Fruit fly (Drosophila melanogaster): Measurements from ENCODE around the gene CG8833.
A peak's percentile ranks its signal among the peaks of the same experiment; 100 is the strongest.

Gene CG8833

DNA sequence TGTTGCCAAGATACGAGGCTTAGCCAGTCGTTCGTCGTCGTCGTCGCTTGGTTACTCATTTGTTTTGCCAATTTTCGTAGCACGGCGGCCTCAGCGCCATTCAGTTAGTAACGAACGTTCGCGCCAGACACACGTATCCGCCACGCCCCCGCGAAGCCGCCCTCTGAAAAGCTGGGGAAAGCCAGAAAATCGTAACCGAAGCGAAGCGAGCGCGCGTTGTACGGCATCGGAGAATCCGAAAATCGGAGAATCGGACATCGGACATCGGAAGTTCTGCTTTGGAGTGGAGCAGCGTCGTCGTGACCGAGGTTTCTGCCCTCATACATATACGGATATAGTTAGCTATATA, 10.3 kb upstream of the CG8833 start, which contains the start of gene CG32137 (continued):
- TF ChIP-seq ro (GFP tag; IDR thresholded peaks at IDR 0.05) (no peak), Hand (GFP tag; optimal IDR thresholded peaks at IDR 0.05) (no peak), trh (GFP tag; optimal IDR thresholded peaks at IDR 0.05) (no peak), CG6791 (GFP tag; IDR thresholded peaks at IDR 0.05; ENCODE audit: partially characterized antibody) (0 out of 3 replicates have a peak, but pooled peaks have one; percentile 47), D (optimal IDR thresholded peaks at IDR 0.05) (no peak), D (GFP tag; optimal IDR thresholded peaks at IDR 0.05) (no peak), sens-2 (GFP tag; IDR thresholded peaks at IDR 0.05) (no peak), CG8944 (GFP tag; optimal IDR thresholded peaks at IDR 0.05) (no peak), CG9215 (GFP tag; IDR thresholded peaks at IDR 0.05) (no peak), jumu (GFP tag; optimal IDR thresholded peaks at IDR 0.05) (no peak), CG5245 (GFP tag; optimal IDR thresholded peaks at IDR 0.05) (no peak), CG12071 (GFP tag; optimal IDR thresholded peaks at IDR 0.05) (no peak), CG8765 (GFP tag; IDR thresholded peaks at IDR 0.05) (no peak), Rx (GFP tag; IDR thresholded peaks at IDR 0.05) (no peak), bcd (GFP tag; optimal IDR thresholded peaks at IDR 0.05) (no peak), CG1233 (GFP tag; optimal IDR thresholded peaks at IDR 0.05) (no peak), knrl (GFP tag; IDR thresholded peaks at IDR 0.05; ENCODE audit: partially characterized antibody) (no peak), sc (optimal IDR thresholded peaks at IDR 0.05) (no peak), sc (GFP tag; optimal IDR thresholded peaks at IDR 0.05) (no peak), lilli (GFP tag; optimal IDR thresholded peaks at IDR 0.05) (no peak), ems (GFP tag; optimal IDR thresholded peaks at IDR 0.05) (no peak), Jarid2 (GFP tag; optimal IDR thresholded peaks at IDR 0.05) (peak; percentile 97), emc (GFP tag; optimal IDR thresholded peaks at IDR 0.05) (no peak), ken (GFP tag; IDR thresholded peaks at IDR 0.05) (no peak), CTCF (GFP tag; optimal IDR thresholded peaks at IDR 0.05) (no peak), Dfd (GFP tag; optimal IDR thresholded peaks at IDR 0.05) (no peak), CG12942 (GFP tag; optimal IDR thresholded peaks at IDR 0.05) (no peak), CG9609 (GFP tag; optimal IDR thresholded peaks at IDR 0.05) (no peak), Deaf1 (tag; optimal IDR thresholded peaks at IDR 0.05) (peak; percentile 99), vnd (GFP tag; IDR thresholded peaks at IDR 0.05; ENCODE audit: partially characterized antibody) (no peak), fd96Cb (tag; optimal IDR thresholded peaks at IDR 0.05) (no peak), Hey (tag; optimal IDR thresholded peaks at IDR 0.05) (no peak), gfzf (GFP tag; optimal IDR thresholded peaks at IDR 0.05) (no peak), ato (GFP tag; IDR thresholded peaks at IDR 0.05; ENCODE audit: partially characterized antibody) (peak; percentile 42; the same call in 1 of the 2 replicates), stwl (tag; optimal IDR thresholded peaks at IDR 0.05) (no peak), Dll (GFP tag; IDR thresholded peaks at IDR 0.05; ENCODE audit: partially characterized antibody) (no peak), BEAF-32 (GFP tag; optimal IDR thresholded peaks at IDR 0.05) (no peak), ara (GFP tag; IDR thresholded peaks at IDR 0.05) (no peak), B-H1 (GFP tag; IDR thresholded peaks at IDR 0.05) (no peak), sug (tag; optimal IDR thresholded peaks at IDR 0.05) (no peak), pnt (GFP tag; optimal IDR thresholded peaks at IDR 0.05) (no peak), CG12219 (GFP tag; optimal IDR thresholded peaks at IDR 0.05) (no peak), sim (GFP tag; IDR thresholded peaks at IDR 0.05) (no peak), en (GFP tag; optimal IDR thresholded peaks at IDR 0.05) (no peak), chm (GFP tag; IDR thresholded peaks at IDR 0.05) (peak; percentile 36; the same call in 1 of the 2 replicates), CG4707 (GFP tag; optimal IDR thresholded peaks at IDR 0.05) (no peak), sisA (GFP tag; IDR thresholded peaks at IDR 0.05) (no peak), CG10959 (GFP tag; IDR thresholded peaks at IDR 0.05) (no peak), Nf-YC (tag; optimal IDR thresholded peaks at IDR 0.05) (no peak), C15 (GFP tag; IDR thresholded peaks at IDR 0.05) (no peak), prd (optimal IDR thresholded peaks at IDR 0.05) (no peak), prd (GFP tag; IDR thresholded peaks at IDR 0.05) (no peak), CG8478 (optimal IDR thresholded peaks at IDR 0.05) (no peak), Sox102F (GFP tag; optimal IDR thresholded peaks at IDR 0.05) (no peak)

All from whole organism, embryonic.